Worm (Caenorhabditis elegans): ENCODE measurements around the gene Y38F1A.7.

Gene Y38F1A.7

ce11 chrII:13030567-13031188 is 33.1 kb upstream of the Y38F1A.7 start (continued):
- TF ChIP-seq nhr-76 (tag; optimal IDR thresholded peaks at IDR 0.05) (no peak), nhr-12 (tag; optimal IDR thresholded peaks at IDR 0.05) (no peak)

- TF ChIP-seq sptf-1 (tag; optimal IDR thresholded peaks at IDR 0.05) (peak; percentile 21), zip-8 (tag; optimal IDR thresholded peaks at IDR 0.05) (no peak), elt-3 (tag; optimal IDR thresholded peaks at IDR 0.05) (no peak), snpc-4 (tag; optimal IDR thresholded peaks at IDR 0.05) (no peak), unc-62 (GFP tag; optimal IDR thresholded peaks at IDR 0.05) (peak; percentile 35), hlh-1 (tag; optimal IDR thresholded peaks at IDR 0.05) (peak; percentile 24), elt-1 (tag; optimal IDR thresholded peaks at IDR 0.05; ENCODE audit: borderline replicate concordance, insufficient read depth) (no peak), unc-120 (tag; optimal IDR thresholded peaks at IDR 0.05; ENCODE audit: poor library complexity, severe bottlenecking) (peak; percentile 36), mep-1 (tag; optimal IDR thresholded peaks at IDR 0.05) (no peak), ham-2 (GFP tag; optimal IDR thresholded peaks at IDR 0.05) (peak; percentile 9), ces-1 (GFP tag; optimal IDR thresholded peaks at IDR 0.05) (peak; percentile 33), nhr-76 (tag; optimal IDR thresholded peaks at IDR 0.05) (no peak), bed-3 (GFP tag; optimal IDR thresholded peaks at IDR 0.05) (no peak), cnd-1 (tag; optimal IDR thresholded peaks at IDR 0.05) (peak; percentile 53), lin-32 (GFP tag; optimal IDR thresholded peaks at IDR 0.05) (no peak)
These were observed 32.4 kb upstream of the Y38F1A.7 start for ce11 chrII:13030051-13030437.

- TF ChIP-seq nhr-12 (tag; optimal IDR thresholded peaks at IDR 0.05) (no peak), ztf-11 (tag; optimal IDR thresholded peaks at IDR 0.05) (no peak), hlh-1 (tag; optimal IDR thresholded peaks at IDR 0.05) (no peak), unc-62 (GFP tag; optimal IDR thresholded peaks at IDR 0.05) (no peak), mls-2 (tag; optimal IDR thresholded peaks at IDR 0.05) (no peak), zip-8 (tag; optimal IDR thresholded peaks at IDR 0.05) (no peak)
These were observed 31.9 kb upstream of the Y38F1A.7 start for ce11 chrII:13029290-13030050.

ce11 chrII:13025794-13026412 is 28.3 kb upstream of the Y38F1A.7 start, which contains the start of gene max-2:
max-2 (minus strand) TSS chrII:13025844.
- TF ChIP-seq nhr-2 (tag; optimal IDR thresholded peaks at IDR 0.05) (no peak), flh-1 (GFP tag; optimal IDR thresholded peaks at IDR 0.05) (no peak), ceh-39 (tag; optimal IDR thresholded peaks at IDR 0.05) (no peak), ceh-43 (GFP tag; optimal IDR thresholded peaks at IDR 0.05) (no peak)

ce11 chrII:13023518-13023917 is 25.9 kb upstream of the Y38F1A.7 start:
- TF ChIP-seq hlh-1 (tag; optimal IDR thresholded peaks at IDR 0.05) (no peak), ceh-43 (GFP tag; optimal IDR thresholded peaks at IDR 0.05) (no peak), drap-1 (GFP tag; optimal IDR thresholded peaks at IDR 0.05) (no peak), nhr-28 (tag; optimal IDR thresholded peaks at IDR 0.05) (no peak), unc-62 (GFP tag; optimal IDR thresholded peaks at IDR 0.05) (no peak), cnd-1 (tag; optimal IDR thresholded peaks at IDR 0.05) (no peak), nhr-237 (tag; optimal IDR thresholded peaks at IDR 0.05) (no peak), unc-39 (tag; optimal IDR thresholded peaks at IDR 0.05) (no peak), zip-8 (tag; optimal IDR thresholded peaks at IDR 0.05) (no peak), sptf-1 (tag; optimal IDR thresholded peaks at IDR 0.05) (no peak), mab-5 (tag; optimal IDR thresholded peaks at IDR 0.05) (no peak), blmp-1 (tag; optimal IDR thresholded peaks at IDR 0.05) (no peak), ceh-83 (GFP tag; optimal IDR thresholded peaks at IDR 0.05) (no peak), nhr-12 (tag; optimal IDR thresholded peaks at IDR 0.05) (no peak), mls-2 (tag; optimal IDR thresholded peaks at IDR 0.05) (no peak), elt-3 (tag; optimal IDR thresholded peaks at IDR 0.05) (no peak)

Data from whole organism, mixed stage, embryonic.